Worm (Caenorhabditis elegans): Measurements from ENCODE around the gene fip-1.
A peak's percentile ranks its signal among the peaks of the same experiment; 100 is the strongest.

The fip-1 gene

DNA sequence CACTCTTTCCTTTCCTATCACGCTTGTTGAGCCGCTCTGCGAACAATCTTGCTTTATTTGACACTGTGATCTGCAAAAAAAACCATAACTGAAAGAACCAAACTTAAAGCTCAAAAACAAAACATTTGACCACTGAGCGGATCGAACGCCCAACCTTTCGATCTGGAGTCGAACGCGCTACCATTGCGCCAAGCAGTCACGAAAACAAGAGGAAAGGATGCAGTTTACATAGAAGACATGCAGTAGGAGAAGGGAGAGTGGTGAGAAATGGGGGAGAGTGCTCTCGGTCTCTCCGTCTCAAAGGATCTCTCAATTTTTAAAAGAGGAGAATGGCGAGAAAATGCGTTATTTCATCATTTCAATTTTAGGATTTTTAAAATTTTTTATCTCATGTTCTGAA is 38.8 kb downstream of the fip-1 start:
- TF ChIP-seq unc-55 (GFP tag; optimal IDR thresholded peaks at IDR 0.05), result peak; percentile 15
- peak; percentile 87 for TF ChIP-seq dve-1 (tag; optimal IDR thresholded peaks at IDR 0.05)
- TF ChIP-seq nhr-11 (tag; optimal IDR thresholded peaks at IDR 0.05), result no peak
- peak; percentile 85 for TF ChIP-seq F13H6.1 (tag; optimal IDR thresholded peaks at IDR 0.05)
- peak; percentile 83 for TF ChIP-seq ceh-9 (tag; optimal IDR thresholded peaks at IDR 0.05)
- peak; percentile 42 for TF ChIP-seq fkh-10 (GFP tag; optimal IDR thresholded peaks at IDR 0.05)
- TF ChIP-seq npax-4 (tag; optimal IDR thresholded peaks at IDR 0.05), result peak; percentile 81
- peak; percentile 77 for TF ChIP-seq pag-3 (tag; optimal IDR thresholded peaks at IDR 0.05; ENCODE audit: borderline replicate concordance)
- TF ChIP-seq ztf-16 (tag; optimal IDR thresholded peaks at IDR 0.05), result peak; percentile 93
- TF ChIP-seq ceh-18 (tag; optimal IDR thresholded peaks at IDR 0.05), result peak; percentile 90
- peak; percentile 95 for TF ChIP-seq gmeb-2 (tag; optimal IDR thresholded peaks at IDR 0.05)
- TF ChIP-seq hlh-13 (GFP tag; optimal IDR thresholded peaks at IDR 0.05), result peak; percentile 95
- TF ChIP-seq K09A11.1 (tag; optimal IDR thresholded peaks at IDR 0.05; ENCODE audit: insufficient read depth), result peak; percentile 91
- peak; percentile 84 for TF ChIP-seq rnt-1 (tag; optimal IDR thresholded peaks at IDR 0.05)
- peak; percentile 91 for TF ChIP-seq dmd-4 (tag; optimal IDR thresholded peaks at IDR 0.05; ENCODE audit: borderline replicate concordance)
- peak; percentile 91 for TF ChIP-seq ceh-45 (GFP tag; IDR thresholded peaks at IDR 0.05)
- peak; percentile 81 for TF ChIP-seq nfya-1 (tag; optimal IDR thresholded peaks at IDR 0.05)
- peak; percentile 37 for TF ChIP-seq pros-1 (tag; optimal IDR thresholded peaks at IDR 0.05)
- TF ChIP-seq unc-3 (GFP tag; conservative IDR thresholded peaks at IDR 0.05), result peak; percentile 94
- TF ChIP-seq unc-3 (tag; optimal IDR thresholded peaks at IDR 0.05), result peak; percentile 89
- peak; percentile 88 for TF ChIP-seq ttx-3 (tag; optimal IDR thresholded peaks at IDR 0.05)
- TF ChIP-seq hlh-8 (tag; optimal IDR thresholded peaks at IDR 0.05), result peak; percentile 77
- peak; percentile 86 for TF ChIP-seq sdc-2 (tag; optimal IDR thresholded peaks at IDR 0.05)
- TF ChIP-seq ceh-6 (GFP tag; optimal IDR thresholded peaks at IDR 0.05), result peak; percentile 95
- TF ChIP-seq eyg-1 (tag; optimal IDR thresholded peaks at IDR 0.05), result peak; percentile 97
- peak; percentile 86 for TF ChIP-seq odd-2 (tag; optimal IDR thresholded peaks at IDR 0.05)
- no peak for TF ChIP-seq ceh-22 (tag; optimal IDR thresholded peaks at IDR 0.05)
- peak; percentile 97 for TF ChIP-seq ceh-34 (tag; optimal IDR thresholded peaks at IDR 0.05)
- TF ChIP-seq mec-3 (tag; optimal IDR thresholded peaks at IDR 0.05; ENCODE audit: borderline replicate concordance), result peak; percentile 90
- peak; percentile 92 for TF ChIP-seq tbx-2 (tag; optimal IDR thresholded peaks at IDR 0.05)
- peak; percentile 69 for TF ChIP-seq unc-42 (tag; optimal IDR thresholded peaks at IDR 0.05)
- peak; percentile 92 for TF ChIP-seq hlh-15 (tag; optimal IDR thresholded peaks at IDR 0.05)
- TF ChIP-seq T23F11.4 (GFP tag; optimal IDR thresholded peaks at IDR 0.05), result peak; percentile 94
- TF ChIP-seq sox-2 (GFP tag; IDR thresholded peaks at IDR 0.05), result peak; percentile 86
- TF ChIP-seq ceh-24 (tag; optimal IDR thresholded peaks at IDR 0.05), result peak; percentile 81
- TF ChIP-seq ahr-1 (tag; optimal IDR thresholded peaks at IDR 0.05), result peak; percentile 84
- TF ChIP-seq elt-2 (tag; optimal IDR thresholded peaks at IDR 0.05), result peak; percentile 96
- peak; percentile 90 for TF ChIP-seq C08G9.2 (tag; optimal IDR thresholded peaks at IDR 0.05)
- TF ChIP-seq K02D7.2 (tag; optimal IDR thresholded peaks at IDR 0.05), result peak; percentile 93
- peak; percentile 26 for TF ChIP-seq ets-4 (tag; optimal IDR thresholded peaks at IDR 0.05)
- TF ChIP-seq sox-4 (tag; optimal IDR thresholded peaks at IDR 0.05), result peak; percentile 95
- TF ChIP-seq unc-86 (tag; optimal IDR thresholded peaks at IDR 0.05), result peak; percentile 93
- TF ChIP-seq ceh-2 (tag; optimal IDR thresholded peaks at IDR 0.05), result peak; percentile 84
- TF ChIP-seq pqm-1 (tag; optimal IDR thresholded peaks at IDR 0.05), result peak; percentile 50
- TF ChIP-seq pat-9 (tag; optimal IDR thresholded peaks at IDR 0.05), result peak; percentile 93
- TF ChIP-seq pax-1 (tag; optimal IDR thresholded peaks at IDR 0.05), result no peak
- peak; percentile 88 for TF ChIP-seq zip-5 (tag; optimal IDR thresholded peaks at IDR 0.05)
- TF ChIP-seq lin-11 (tag; optimal IDR thresholded peaks at IDR 0.05), result peak; percentile 92
- peak; percentile 94 for TF ChIP-seq fkh-6 (tag; optimal IDR thresholded peaks at IDR 0.05)
- TF ChIP-seq nhr-232 (tag; optimal IDR thresholded peaks at IDR 0.05), result peak; percentile 86
- peak; percentile 80 for TF ChIP-seq hlh-30 (tag; optimal IDR thresholded peaks at IDR 0.05; ENCODE audit: insufficient read depth)
- peak; percentile 92 for TF ChIP-seq ceh-14 (tag; optimal IDR thresholded peaks at IDR 0.05)
- no peak for TF ChIP-seq ama-1 (optimal IDR thresholded peaks at IDR 0.05)

All from whole organism, late embryonic.